Fruit fly (Drosophila melanogaster) whole organism, embryonic: ENCODE measurements around the gene CG4267.
A peak's percentile ranks its signal among the peaks of the same experiment; 100 is the strongest.

Experiments used
- Atf6 ChIP-seq: fragments of 200-800 bp; sonication (Bioruptor generic); IDR thresholded peaks from 2 replicates; pipeline ENCODE4 v1.3.6; 2022; ENCODE audit warnings: missing biosample characterization, missing genetic modification characterization
- BEAF-32 ChIP-seq: fragments of 200-800 bp; sonication (Bioruptor generic); optimal IDR thresholded peaks from 3 replicates; lab custom pipeline; 2017; ENCODE audit warnings: missing biosample characterization, missing genetic modification characterization, mild to moderate bottlenecking, moderate library complexity, missing genetic modification reagents
- CG10209 ChIP-seq: fragments of 200-800 bp; sonication (Bioruptor generic); optimal IDR thresholded peaks from 3 replicates; lab custom pipeline; 2017; ENCODE audit warnings: missing biosample characterization, mild to moderate bottlenecking, missing genetic modification characterization, missing genetic modification reagents
- CG11093 ChIP-seq: fragments of 200-800 bp; sonication (Bioruptor generic); IDR thresholded peaks from 3 replicates; pipeline ENCODE4 v1.3.6; 2022; ENCODE audit warnings: missing biosample characterization, missing genetic modification characterization
- CG12104 ChIP-seq: fragments of 200-800 bp; sonication (Bioruptor generic); optimal IDR thresholded peaks from 3 replicates; lab custom pipeline; 2016; ENCODE audit warnings: missing biosample characterization, missing genetic modification characterization
- CG1233 ChIP-seq: fragments of 200-800 bp; sonication (Bioruptor generic); optimal IDR thresholded peaks from 4 replicates; lab custom pipeline; 2018; ENCODE audit warnings: missing biosample characterization, mild to moderate bottlenecking, missing genetic modification characterization
- CG12391 ChIP-seq: fragments of 200-800 bp; sonication (Bioruptor generic); optimal IDR thresholded peaks from 3 replicates; lab custom pipeline; 2018; ENCODE audit warnings: missing biosample characterization, mild to moderate bottlenecking, missing genetic modification characterization, moderate library complexity
- CG12659 ChIP-seq: fragments of 200-800 bp; sonication (Bioruptor generic); optimal IDR thresholded peaks from 3 replicates; lab custom pipeline; 2017; ENCODE audit warnings: mild to moderate bottlenecking, missing biosample characterization, missing genetic modification reagents, missing genetic modification characterization
- CG16813 ChIP-seq: fragments of 200-800 bp; sonication (Bioruptor generic); IDR thresholded peaks from 3 replicates; pipeline ENCODE4 v1.3.6; 2022; ENCODE audit warnings: missing biosample characterization, missing genetic modification characterization; ENCODE audit not compliant: partially characterized antibody
- CG17359 ChIP-seq: fragments of 200-800 bp; sonication (Bioruptor generic); optimal IDR thresholded peaks from 3 replicates; lab custom pipeline; 2018; ENCODE audit warnings: missing biosample characterization, mild to moderate bottlenecking, missing genetic modification characterization, moderate library complexity
- CG17829 ChIP-seq: fragments of 200-800 bp; optimal IDR thresholded peaks from 2 replicates; lab custom pipeline; 2019; ENCODE audit warnings: missing biosample characterization, mild to moderate bottlenecking, missing genetic modification characterization, moderate library complexity
- CG30403 ChIP-seq: fragments of 200-800 bp; sonication (Bioruptor generic); optimal IDR thresholded peaks from 3 replicates; lab custom pipeline; 2016; ENCODE audit warnings: missing biosample characterization, missing genetic modification characterization
- CG31224 ChIP-seq: fragments of 200-800 bp; sonication (Bioruptor generic); IDR thresholded peaks from 2 replicates; pipeline ENCODE4 v1.3.6; 2022; ENCODE audit warnings: missing biosample characterization, missing genetic modification characterization
- CG31441 ChIP-seq: fragments of 200-800 bp; sonication (Bioruptor generic); IDR thresholded peaks from 2 replicates; pipeline ENCODE4 v1.3.6; 2022; ENCODE audit warnings: missing biosample characterization, missing genetic modification characterization
- CG33213 ChIP-seq: fragments of 200-800 bp; sonication (Bioruptor generic); optimal IDR thresholded peaks from 3 replicates; lab custom pipeline; 2016; ENCODE audit warnings: missing biosample characterization, missing genetic modification characterization
- CG4282 ChIP-seq: fragments of 200-800 bp; sonication (Bioruptor generic); optimal IDR thresholded peaks from 2 replicates; lab custom pipeline; 2016; ENCODE audit warnings: missing biosample characterization, missing genetic modification characterization
- CG4404 ChIP-seq: fragments of 200-800 bp; sonication (Bioruptor generic); IDR thresholded peaks from 2 replicates; pipeline ENCODE4 v1.3.6; 2022; ENCODE audit warnings: missing biosample characterization, missing genetic modification characterization
- CG4707 ChIP-seq: fragments of 200-800 bp; sonication (Bioruptor generic); optimal IDR thresholded peaks from 2 replicates; lab custom pipeline; 2018; ENCODE audit warnings: missing biosample characterization, mild to moderate bottlenecking, missing genetic modification characterization, moderate library complexity
- CG6272 ChIP-seq: fragments of 200-800 bp; sonication (Bioruptor generic); IDR thresholded peaks from 2 replicates; pipeline ENCODE4 v1.3.6; 2022; ENCODE audit warnings: missing biosample characterization, missing genetic modification characterization
- CG6791 ChIP-seq: fragments of 200-800 bp; sonication (Bioruptor generic); IDR thresholded peaks from 3 replicates; pipeline ENCODE4 v1.3.6; 2022; ENCODE audit warnings: missing biosample characterization, missing genetic modification characterization; ENCODE audit not compliant: partially characterized antibody
- D ChIP-seq, 2 experiments: fragments of 200-800 bp in 1 of 2; fragments of >200 bp in 1 of 2; sonication (Bioruptor generic) in 1 of 2; optimal IDR thresholded peaks; 2 replicates in 1 of 2; 3 replicates in 1 of 2; lab custom pipeline; 2017; ENCODE audit warnings: mild to moderate bottlenecking in 1 of 2, missing biosample characterization in 1 of 2, missing genetic modification characterization in 1 of 2, missing genetic modification reagents in 1 of 2
- D19A ChIP-seq: fragments of 200-800 bp; optimal IDR thresholded peaks from 3 replicates; lab custom pipeline; 2019; ENCODE audit warnings: missing biosample characterization, mild to moderate bottlenecking, missing genetic modification characterization, moderate library complexity
- GATAe ChIP-seq: fragments of 200-800 bp; sonication (Bioruptor generic); conservative IDR thresholded peaks from 2 replicates; pipeline ENCODE4 v1.3.6; 2022; ENCODE audit warnings: missing biosample characterization, missing genetic modification characterization
- HmgD ChIP-seq: fragments of 200-800 bp; sonication (Bioruptor generic); optimal IDR thresholded peaks from 3 replicates; lab custom pipeline; 2016; ENCODE audit warnings: missing biosample characterization, missing genetic modification characterization
- HmgZ ChIP-seq: fragments of 200-800 bp; sonication (Bioruptor generic); optimal IDR thresholded peaks from 2 replicates; lab custom pipeline; 2018; ENCODE audit warnings: missing biosample characterization, mild to moderate bottlenecking, missing genetic modification characterization
- Hr3 ChIP-seq: fragments of 200-800 bp; sonication (Bioruptor generic); optimal IDR thresholded peaks from 3 replicates; lab custom pipeline; 2016; ENCODE audit warnings: missing biosample characterization, missing genetic modification characterization
- Mrtf ChIP-seq: fragments of 200-800 bp; sonication (Bioruptor generic); IDR thresholded peaks from 3 replicates; pipeline ENCODE4 v1.3.6; 2022; ENCODE audit warnings: missing biosample characterization, missing genetic modification characterization
- Nf-YB ChIP-seq: fragments of 200-800 bp; sonication (Bioruptor generic); optimal IDR thresholded peaks from 3 replicates; lab custom pipeline; 2019; ENCODE audit warnings: missing biosample characterization, mild to moderate bottlenecking, missing genetic modification characterization, moderate library complexity
- NfI ChIP-seq: fragments of 200-800 bp; sonication (Bioruptor generic); optimal IDR thresholded peaks from 3 replicates; lab custom pipeline; 2018; ENCODE audit warnings: missing biosample characterization, mild to moderate bottlenecking, missing genetic modification characterization, moderate library complexity
- Scr ChIP-seq: fragments of 200-800 bp; sonication (Bioruptor generic); IDR thresholded peaks from 2 replicates; pipeline ENCODE4 v1.3.6; 2022; ENCODE audit warnings: missing biosample characterization, missing genetic modification characterization; ENCODE audit not compliant: partially characterized antibody
- Sry-δ ChIP-seq: fragments of 200-800 bp; sonication (Bioruptor generic); optimal IDR thresholded peaks from 2 replicates; lab custom pipeline; 2016; ENCODE audit warnings: missing biosample characterization, missing genetic modification characterization
- Vsx1 ChIP-seq: fragments of 200-800 bp; sonication (Bioruptor generic); optimal IDR thresholded peaks from 2 replicates; lab custom pipeline; 2017; ENCODE audit warnings: missing biosample characterization, mild to moderate bottlenecking, missing genetic modification characterization, missing genetic modification reagents
- aop ChIP-seq: fragments of 200-800 bp; sonication (Bioruptor generic); IDR thresholded peaks from 2 replicates; pipeline ENCODE4 v1.3.6; 2022; ENCODE audit warnings: missing biosample characterization, missing genetic modification characterization
- bigmax ChIP-seq: fragments of 200-800 bp; sonication (Bioruptor generic); optimal IDR thresholded peaks from 2 replicates; lab custom pipeline; 2018; ENCODE audit warnings: missing biosample characterization, mild to moderate bottlenecking, missing genetic modification characterization
- chm ChIP-seq: fragments of 200-800 bp; sonication (Bioruptor generic); IDR thresholded peaks from 2 replicates; pipeline ENCODE4 v1.3.6; 2022; ENCODE audit warnings: missing biosample characterization, missing genetic modification characterization
- crol ChIP-seq: fragments of 200-800 bp; sonication (Bioruptor generic); IDR thresholded peaks from 2 replicates; pipeline ENCODE4 v1.3.6; 2022; ENCODE audit warnings: missing biosample characterization, missing genetic modification characterization
- da ChIP-seq: fragments of 200-800 bp; sonication (Bioruptor generic); optimal IDR thresholded peaks from 2 replicates; lab custom pipeline; 2016; ENCODE audit warnings: missing biosample characterization, missing genetic modification characterization
- exex ChIP-seq: fragments of 200-800 bp; sonication (Bioruptor generic); optimal IDR thresholded peaks from 4 replicates; lab custom pipeline; 2018; ENCODE audit warnings: missing biosample characterization, mild to moderate bottlenecking, missing genetic modification characterization, moderate library complexity
- eyg ChIP-seq: fragments of 200-800 bp; sonication (Bioruptor generic); optimal IDR thresholded peaks from 3 replicates; lab custom pipeline; 2016; ENCODE audit warnings: missing biosample characterization, missing genetic modification characterization
- fu2 ChIP-seq: fragments of 200-800 bp; sonication (Bioruptor generic); optimal IDR thresholded peaks from 2 replicates; lab custom pipeline; 2016; ENCODE audit warnings: missing biosample characterization, missing genetic modification characterization
- hkb ChIP-seq, 2 experiments: fragments of 200-800 bp in 1 of 2; fragments of >200 bp in 1 of 2; sonication (Bioruptor generic) in 1 of 2; IDR thresholded peaks in 1 of 2; optimal IDR thresholded peaks in 1 of 2; 2 replicates each; pipeline versions ENCODE4 v1.3.6 to Lab custom; 2017 to 2022; ENCODE audit warnings: missing biosample characterization in 1 of 2, missing genetic modification characterization in 1 of 2
- sisA ChIP-seq: fragments of 200-800 bp; sonication (Bioruptor generic); IDR thresholded peaks from 2 replicates; pipeline ENCODE4 v1.3.6; 2022; ENCODE audit warnings: missing biosample characterization, missing genetic modification characterization
- sr ChIP-seq: fragments of 200-800 bp; sonication (Bioruptor generic); IDR thresholded peaks from 3 replicates; pipeline ENCODE4 v1.3.6; 2022; ENCODE audit warnings: missing biosample characterization, missing genetic modification characterization
- stwl ChIP-seq: fragments of 200-800 bp; sonication (Bioruptor generic); optimal IDR thresholded peaks from 3 replicates; lab custom pipeline; 2018; ENCODE audit warnings: missing biosample characterization, mild to moderate bottlenecking, missing genetic modification characterization, moderate library complexity
- tx ChIP-seq: fragments of 200-800 bp; sonication (Bioruptor generic); optimal IDR thresholded peaks from 2 replicates; lab custom pipeline; 2016; ENCODE audit warnings: missing biosample characterization, missing genetic modification characterization
- vfl ChIP-seq: fragments of 200-800 bp; sonication (Bioruptor generic); optimal IDR thresholded peaks from 2 replicates; lab custom pipeline; 2016; ENCODE audit warnings: missing biosample characterization, missing genetic modification characterization
- vnd ChIP-seq: fragments of 200-800 bp; sonication (Bioruptor generic); IDR thresholded peaks from 3 replicates; pipeline ENCODE4 v1.3.6; 2022; ENCODE audit warnings: missing biosample characterization, missing genetic modification characterization; ENCODE audit not compliant: partially characterized antibody
- vvl ChIP-seq: fragments of 200-800 bp; sonication (Bioruptor generic); IDR thresholded peaks from 2 replicates; pipeline ENCODE4 v1.3.6; 2022; ENCODE audit warnings: missing biosample characterization, missing genetic modification characterization

Gene CG4267

DNA sequence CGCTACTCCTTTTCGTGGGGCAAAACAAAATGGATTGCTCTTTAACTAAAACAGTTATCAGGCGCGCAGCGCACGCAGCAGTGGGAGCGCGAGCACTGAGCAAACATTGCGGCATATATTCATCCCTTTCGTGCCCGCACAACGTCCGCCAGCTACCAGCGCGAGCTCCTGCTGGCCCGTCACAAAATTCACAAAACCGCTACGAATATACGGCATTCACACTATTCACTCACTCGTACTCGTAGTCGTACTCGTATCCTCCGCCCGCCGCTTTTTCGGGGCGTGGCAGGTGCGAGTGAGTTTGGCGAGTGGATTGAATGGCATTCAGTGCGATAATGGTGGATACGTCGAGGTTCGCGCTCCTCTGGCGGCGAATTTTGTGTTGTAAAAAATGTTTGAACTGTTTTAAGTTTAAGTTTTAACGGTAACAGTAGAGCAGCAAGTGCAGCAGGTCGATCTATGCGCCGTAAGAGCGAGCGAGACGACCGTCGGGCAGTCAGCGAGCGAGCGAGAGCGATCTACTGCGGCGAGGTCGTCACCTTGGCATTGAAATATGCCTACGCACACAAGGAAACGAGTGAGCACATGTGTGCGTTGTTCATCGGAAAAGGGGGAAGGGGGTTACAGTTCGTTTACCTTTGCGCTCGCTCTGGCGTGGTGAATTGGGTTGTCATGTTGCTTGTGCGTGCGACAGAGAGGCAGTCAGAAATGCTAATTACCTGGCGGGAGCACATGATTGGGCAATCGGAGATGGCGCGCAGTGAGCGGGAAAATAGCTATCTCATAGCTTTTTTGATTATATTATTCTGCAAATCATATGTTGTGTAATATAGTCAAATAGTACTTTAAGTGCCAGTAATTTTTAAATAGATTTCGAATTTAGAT is 45.3 kb upstream of the CG4267 start (continued):
- TF ChIP-seq hkb (optimal IDR thresholded peaks at IDR 0.05; lab: Kevin White, UChicago) (peak; percentile 19), hkb (GFP tag; IDR thresholded peaks at IDR 0.05; lab: Robert Waterston, UW) (no peak), vnd (GFP tag; lab: Robert Waterston, UW) (no peak), CG12659 (GFP tag; lab: Kevin White, UChicago) (peak; percentile 55), eyg (GFP tag; lab: Kevin White, UChicago) (no peak), CG1233 (GFP tag; lab: Kevin White, UChicago) (peak; percentile 29), Nf-YB (GFP tag; lab: Kevin White, UChicago) (peak; percentile 80), HmgZ (tag; lab: Kevin White, UChicago) (peak; percentile 86), Atf6 (no peak), bigmax (GFP tag; lab: Kevin White, UChicago) (no peak), HmgD (GFP tag; lab: Kevin White, UChicago) (peak; percentile 68), CG10209 (GFP tag; lab: Kevin White, UChicago) (peak; percentile 69), aop (no peak), CG4707 (GFP tag; lab: Kevin White, UChicago) (peak; percentile 29), CG12391 (tag; lab: Kevin White, UChicago) (peak; percentile 65), Sry-δ (GFP tag; lab: Kevin White, UChicago) (peak; percentile 7), CG31441 (no peak), CG31224 (no peak), GATAe (GFP tag; lab: Robert Waterston, UW) (no peak), CG11093 (GFP tag; lab: Robert Waterston, UW) (no peak), sr (GFP tag; lab: Robert Waterston, UW) (no peak), Scr (no peak), CG6272 (GFP tag; lab: Robert Waterston, UW) (peak; percentile 43), CG12104 (GFP tag; lab: Kevin White, UChicago) (no peak), crol (no peak), stwl (tag; lab: Kevin White, UChicago) (peak; percentile 18), tx (no peak), D19A (tag; lab: Kevin White, UChicago) (peak; percentile 61), CG6791 (GFP tag; lab: Robert Waterston, UW) (no peak), sisA (GFP tag; lab: Robert Waterston, UW) (no peak), fu2 (GFP tag; lab: Kevin White, UChicago) (no peak), exex (tag; lab: Kevin White, UChicago) (peak; percentile 64), chm (GFP tag; lab: Robert Waterston, UW) (no peak), NfI (GFP tag; lab: Kevin White, UChicago) (peak; percentile 54), CG4282 (GFP tag; lab: Kevin White, UChicago) (peak; percentile 70), CG16813 (GFP tag; lab: Robert Waterston, UW) (no peak), CG4404 (GFP tag; lab: Robert Waterston, UW) (no peak), da (GFP tag; lab: Kevin White, UChicago) (peak; percentile 10), vvl (GFP tag; lab: Robert Waterston, UW) (no peak), Vsx1 (GFP tag; lab: Kevin White, UChicago) (peak; percentile 98), Hr3 (GFP tag; lab: Kevin White, UChicago) (peak; percentile 62), vfl (GFP tag; lab: Kevin White, UChicago) (peak; percentile 11), Mrtf (GFP tag; lab: Robert Waterston, UW) (no peak), CG17829 (tag; lab: Kevin White, UChicago) (peak; percentile 41), CG17359 (tag; lab: Kevin White, UChicago) (peak; percentile 44), BEAF-32 (GFP tag; lab: Kevin White, UChicago) (no peak), CG33213 (GFP tag; lab: Kevin White, UChicago) (peak; percentile 63), D (optimal IDR thresholded peaks at IDR 0.05; lab: Kevin White, UChicago) (peak; percentile 91), D (GFP tag; optimal IDR thresholded peaks at IDR 0.05; lab: Kevin White, UChicago) (peak; percentile 16), CG30403 (GFP tag; lab: Kevin White, UChicago) (peak; percentile 74)
